Fruit fly (Drosophila melanogaster): ENCODE data around the gene mmm.

DNA sequence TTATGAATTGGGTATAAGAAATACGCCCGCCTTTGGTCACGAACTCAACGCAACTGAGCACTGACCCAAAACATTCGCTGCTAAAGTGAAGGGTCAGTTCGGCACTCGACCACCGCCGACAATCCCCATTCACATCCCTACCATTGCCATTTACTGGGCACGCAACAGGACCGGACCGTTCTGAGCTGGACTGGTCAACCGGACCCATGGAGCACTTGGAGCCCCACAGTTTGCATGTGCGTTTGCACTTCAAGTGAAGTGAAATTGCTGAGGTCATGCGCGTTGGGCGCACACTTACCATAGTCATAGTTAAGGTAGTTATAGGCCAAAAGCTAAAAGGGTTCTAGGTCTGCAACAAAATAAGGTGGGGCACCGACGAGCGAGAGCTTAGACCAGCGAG is 23.3 kb upstream of the mmm start, which contains the start of gene CG14837:
- TF ChIP-seq usp (GFP tag; optimal IDR thresholded peaks at IDR 0.05) (no peak), fru (GFP tag; optimal IDR thresholded peaks at IDR 0.05) (no peak), dl (GFP tag; optimal IDR thresholded peaks at IDR 0.05; ENCODE audit: insufficient read depth in 1 of 2, partially characterized antibody in 2 of 2) (no peak), dsf (GFP tag; optimal IDR thresholded peaks at IDR 0.05; ENCODE audit: borderline replicate concordance) (no peak), pan (optimal IDR thresholded peaks at IDR 0.05) (no peak), Hnf4 (GFP tag; optimal IDR thresholded peaks at IDR 0.05) (no peak), jim (GFP tag; optimal IDR thresholded peaks at IDR 0.05) (no peak), HLH106 (tag; optimal IDR thresholded peaks at IDR 0.05) (no peak)

Measured in whole organism, wandering third instar larva.